Worm (Caenorhabditis elegans) whole organism, late embryonic: ENCODE results near the gene cex-1.

Source experiments
- F13H6.1 ChIP-seq: sonication (generic microtip); optimal IDR thresholded peaks from 2 replicates; lab custom pipeline; 2016; ENCODE audit warnings: missing genetic modification characterization, missing compliant biosample characterization
- Y22D7AL.16 ChIP-seq: sonication (generic microtip); optimal IDR thresholded peaks from 2 replicates; lab custom pipeline; 2016; ENCODE audit warnings: missing genetic modification characterization, missing compliant biosample characterization
- ama-1 ChIP-seq: fragments of 150-350 bp; optimal IDR thresholded peaks from 2 replicates; lab custom pipeline; 2014
- ceh-45 ChIP-seq: fragments of 200-800 bp; sonication (Bioruptor generic); IDR thresholded peaks from 2 replicates; pipeline ENCODE4 v1.3.6; 2022; ENCODE audit warnings: missing genetic modification reagents, missing genetic modification characterization, missing compliant biosample characterization
- npax-4 ChIP-seq: sonication (generic microtip); optimal IDR thresholded peaks from 2 replicates; lab custom pipeline; 2016; ENCODE audit warnings: missing genetic modification characterization, missing compliant biosample characterization
- unc-55 ChIP-seq: sonication (generic microtip); optimal IDR thresholded peaks from 2 replicates; lab custom pipeline; 2017; ENCODE audit warnings: missing biosample characterization, missing genetic modification reagents, missing genetic modification characterization

DNA sequence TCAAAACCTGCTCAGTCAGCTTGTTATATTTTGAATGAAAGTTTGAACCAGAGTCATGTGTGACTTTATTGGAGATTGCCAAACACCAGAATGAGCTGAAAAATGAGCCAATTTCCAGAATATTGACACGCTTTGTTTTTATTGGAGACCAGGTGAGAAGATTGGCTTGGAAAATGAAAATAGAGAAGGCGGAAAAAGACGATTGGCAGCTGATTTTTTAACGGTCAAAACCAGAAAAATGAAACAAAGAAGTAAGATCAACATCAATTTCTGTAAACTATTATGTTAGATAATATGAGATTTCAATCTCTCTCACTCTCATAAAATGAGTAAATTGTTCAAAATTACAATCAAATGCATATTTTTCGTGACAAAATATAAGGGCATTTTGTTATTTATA, 14.4 kb upstream of the cex-1 start, which contains the start of gene srx-114:
- TF ChIP-seq unc-55 (GFP tag; lab: Kevin White, UChicago): no peak
- TF ChIP-seq npax-4 (tag; lab: Kevin White, UChicago): no peak
- no peak for TF ChIP-seq F13H6.1 (tag; lab: Kevin White, UChicago)
- TF ChIP-seq Y22D7AL.16 (tag; lab: Kevin White, UChicago): no peak
- TF ChIP-seq ceh-45 (GFP tag; lab: Robert Waterston, UW): no peak
- TF ChIP-seq ama-1 (lab: Kevin White, UChicago): no peak
